Fruit fly (Drosophila melanogaster): Measurements from ENCODE around the gene Nup154.

Nup154 gene

dm6 chr2L:11037583-11038517 is 33.2 kb downstream of the Nup154 start (continued):
- TF ChIP-seq al (GFP tag; IDR thresholded peaks at IDR 0.05): 0 out of 2 replicates have a peak, but pooled peaks have one; percentile 7
- TF ChIP-seq hkb (optimal IDR thresholded peaks at IDR 0.05): no peak
- peak; percentile 23; the same call in 1 of the 2 replicates for TF ChIP-seq hkb (GFP tag; IDR thresholded peaks at IDR 0.05)
- TF ChIP-seq CG1647 (GFP tag; optimal IDR thresholded peaks at IDR 0.05): no peak
- peak; percentile 52 for TF ChIP-seq Meics (GFP tag; optimal IDR thresholded peaks at IDR 0.05)
- TF ChIP-seq Xbp1 (GFP tag; optimal IDR thresholded peaks at IDR 0.05): peak; percentile 62
- TF ChIP-seq org-1 (GFP tag; optimal IDR thresholded peaks at IDR 0.05): peak; percentile 50
- TF ChIP-seq CG8388 (GFP tag; optimal IDR thresholded peaks at IDR 0.05): peak; percentile 72
- peak; percentile 66 for TF ChIP-seq CG7839 (tag; optimal IDR thresholded peaks at IDR 0.05)
- TF ChIP-seq NC2β (GFP tag; optimal IDR thresholded peaks at IDR 0.05): peak; percentile 20
- no peak for TF ChIP-seq CG9932 (GFP tag; IDR thresholded peaks at IDR 0.05)
- TF ChIP-seq CG7963 (GFP tag; IDR thresholded peaks at IDR 0.05; ENCODE audit: partially characterized antibody): no peak
- peak; percentile 10; the same call in 1 of the 2 replicates for TF ChIP-seq CG11247 (GFP tag; IDR thresholded peaks at IDR 0.05)
- TF ChIP-seq Atf6 (GFP tag; IDR thresholded peaks at IDR 0.05): peak; percentile 55; the same call in 1 of the 2 replicates
- no peak for TF ChIP-seq D (optimal IDR thresholded peaks at IDR 0.05)
- TF ChIP-seq D (GFP tag; optimal IDR thresholded peaks at IDR 0.05): peak; percentile 45
- TF ChIP-seq CG6765 (GFP tag; optimal IDR thresholded peaks at IDR 0.05): no peak
- TF ChIP-seq onecut (GFP tag; IDR thresholded peaks at IDR 0.05): no peak
- TF ChIP-seq CG12391 (tag; optimal IDR thresholded peaks at IDR 0.05): peak; percentile 78
- TF ChIP-seq zf30C (GFP tag; optimal IDR thresholded peaks at IDR 0.05): no peak
- no peak for TF ChIP-seq CG16813 (GFP tag; IDR thresholded peaks at IDR 0.05; ENCODE audit: partially characterized antibody)
- no peak for TF ChIP-seq CG17612 (GFP tag; IDR thresholded peaks at IDR 0.05)
- peak; percentile 54 for TF ChIP-seq CG9727 (GFP tag; optimal IDR thresholded peaks at IDR 0.05)
- TF ChIP-seq ind (GFP tag; optimal IDR thresholded peaks at IDR 0.05): peak; percentile 30
- TF ChIP-seq CG14860 (GFP tag; IDR thresholded peaks at IDR 0.05; ENCODE audit: partially characterized antibody): no peak
- TF ChIP-seq CG3847 (GFP tag; IDR thresholded peaks at IDR 0.05): no peak
- TF ChIP-seq CG7556 (GFP tag; optimal IDR thresholded peaks at IDR 0.05): peak; percentile 84
- no peak for TF ChIP-seq jumu (GFP tag; optimal IDR thresholded peaks at IDR 0.05)
- no peak for TF ChIP-seq Hand (GFP tag; optimal IDR thresholded peaks at IDR 0.05)
- peak; percentile 5 for TF ChIP-seq CG4820 (GFP tag; optimal IDR thresholded peaks at IDR 0.05)
- TF ChIP-seq CG10321 (GFP tag; IDR thresholded peaks at IDR 0.05): 0 out of 2 replicates have a peak, but pooled peaks have one; percentile 22
- no peak for TF ChIP-seq fd102C (GFP tag; optimal IDR thresholded peaks at IDR 0.05)
- TF ChIP-seq Optix (GFP tag; IDR thresholded peaks at IDR 0.05): 0 out of 3 replicates have a peak, but pooled peaks have one; percentile 7
- peak; percentile 95 for TF ChIP-seq kni (GFP tag; optimal IDR thresholded peaks at IDR 0.05)
- peak; percentile 46 for TF ChIP-seq exex (tag; optimal IDR thresholded peaks at IDR 0.05)
- peak; percentile 47 for TF ChIP-seq pho (GFP tag; optimal IDR thresholded peaks at IDR 0.05)
- peak; percentile 38 for TF ChIP-seq CG13123 (GFP tag; optimal IDR thresholded peaks at IDR 0.05)
- TF ChIP-seq her (GFP tag; optimal IDR thresholded peaks at IDR 0.05): no peak
- TF ChIP-seq CoRest (tag; optimal IDR thresholded peaks at IDR 0.05): peak; percentile 70
- peak in 1 of 2 experiments; percentile 76 for TF ChIP-seq bsh (GFP tag; optimal IDR thresholded peaks at IDR 0.05)
- peak; percentile 30 for TF ChIP-seq salm (tag; optimal IDR thresholded peaks at IDR 0.05)
- TF ChIP-seq klu (GFP tag; IDR thresholded peaks at IDR 0.05): peak; percentile 47; the same call in 1 of the 2 replicates
- TF ChIP-seq zfh1 (GFP tag; IDR thresholded peaks at IDR 0.05): peak; percentile 34; the same call in 2 of the 3 replicates
- no peak for TF ChIP-seq CG13287 (GFP tag; IDR thresholded peaks at IDR 0.05; ENCODE audit: partially characterized antibody)
- TF ChIP-seq wor (GFP tag; IDR thresholded peaks at IDR 0.05): 0 out of 2 replicates have a peak, but pooled peaks have one; percentile 24
- no peak for TF ChIP-seq br (optimal IDR thresholded peaks at IDR 0.05)
- peak; percentile 2 for TF ChIP-seq odd (GFP tag; optimal IDR thresholded peaks at IDR 0.05)
- TF ChIP-seq CG16863 (GFP tag; optimal IDR thresholded peaks at IDR 0.05): peak; percentile 36
- TF ChIP-seq CG1602 (GFP tag; optimal IDR thresholded peaks at IDR 0.05): peak; percentile 70
